Worm (Caenorhabditis elegans) whole organism, L4 larva: Measurements from ENCODE around the gene F42A6.1.
A peak's percentile ranks its signal among the peaks of the same experiment; 100 is the strongest.

ENCODE experiments used
- F37D6.2 ChIP-seq: sonication (generic microtip); optimal IDR thresholded peaks from 2 replicates; lab custom pipeline; 2016; ENCODE audit warnings: mild to moderate bottlenecking, missing genetic modification characterization, missing compliant biosample characterization
- F44E2.7 ChIP-seq: fragments of 200-800 bp; sonication (Bioruptor generic); IDR thresholded peaks from 2 replicates; pipeline ENCODE4 v2.1.2; 2022; ENCODE audit warnings: missing genetic modification characterization, missing compliant biosample characterization
- F49E8.2 ChIP-seq: sonication (generic microtip); optimal IDR thresholded peaks from 2 replicates; lab custom pipeline; 2016; ENCODE audit warnings: missing compliant biosample characterization, mild to moderate bottlenecking, missing genetic modification characterization, borderline replicate concordance
- T26A8.4 ChIP-seq: fragments of 200-800 bp; sonication (Bioruptor generic); IDR thresholded peaks from 2 replicates; pipeline ENCODE4 v1.3.6; 2022; ENCODE audit warnings: missing genetic modification characterization, missing compliant biosample characterization
- Y105C5A.15 ChIP-seq: fragments of 200-800 bp; sonication (Bioruptor generic); IDR thresholded peaks from 2 replicates; pipeline ENCODE4 v1.3.6; 2022; ENCODE audit warnings: missing genetic modification characterization, missing compliant biosample characterization
- Y5F2A.4 ChIP-seq: fragments of 200-800 bp; sonication (Bioruptor generic); optimal IDR thresholded peaks from 2 replicates; lab custom pipeline; 2018; ENCODE audit warnings: mild to moderate bottlenecking, missing genetic modification characterization, missing compliant biosample characterization
- ZK546.5 ChIP-seq, 2 experiments: sonication (generic microtip); optimal IDR thresholded peaks; 2 replicates each; lab custom pipeline; 2017; ENCODE audit warnings: missing biosample characterization in 2 of 2, missing genetic modification characterization in 2 of 2
- arid-1 ChIP-seq: fragments of 200-800 bp; sonication (Bioruptor generic); conservative IDR thresholded peaks from 2 replicates; pipeline ENCODE4 v1.3.6; 2022; ENCODE audit warnings: missing genetic modification reagents, missing genetic modification characterization, missing compliant biosample characterization
- ceh-20 ChIP-seq: fragments of 200-800 bp; sonication (Bioruptor generic); IDR thresholded peaks from 2 replicates; pipeline ENCODE4 v1.3.6; 2022; ENCODE audit warnings: missing genetic modification reagents, missing genetic modification characterization, missing compliant biosample characterization
- ceh-28 ChIP-seq: fragments of 150-350 bp; optimal IDR thresholded peaks from 2 replicates; lab custom pipeline; 2014; ENCODE audit warnings: missing biosample characterization, missing genetic modification reagents, missing genetic modification characterization
- daf-12 ChIP-seq: fragments of 150-350 bp; optimal IDR thresholded peaks from 2 replicates; lab custom pipeline; 2014; ENCODE audit warnings: missing biosample characterization, missing genetic modification reagents, missing genetic modification characterization
- daf-16 ChIP-seq, 3 experiments: sonication (generic microtip); optimal IDR thresholded peaks; 2 replicates each; lab custom pipeline; 2016 to 2017; ENCODE audit warnings: missing genetic modification characterization in 3 of 3, missing genetic modification reagents in 3 of 3, mild to moderate bottlenecking in 2 of 3, missing compliant biosample characterization in 2 of 3, missing biosample characterization in 1 of 3, moderate library complexity in 1 of 3
- daf-8 ChIP-seq: fragments of 200-800 bp; sonication (Bioruptor generic); IDR thresholded peaks from 2 replicates; pipeline ENCODE4 v1.3.6; 2022; ENCODE audit warnings: missing genetic modification characterization, missing compliant biosample characterization
- duxl-1 ChIP-seq: sonication (generic microtip); optimal IDR thresholded peaks from 2 replicates; lab custom pipeline; 2016; ENCODE audit warnings: mild to moderate bottlenecking, missing genetic modification characterization, moderate library complexity, missing compliant biosample characterization; ENCODE audit not compliant: poor library complexity
- dve-1 ChIP-seq: sonication (generic microtip); optimal IDR thresholded peaks from 2 replicates; lab custom pipeline; 2017; ENCODE audit warnings: antibody characterized with exemption, mild to moderate bottlenecking, missing genetic modification characterization, missing compliant biosample characterization; ENCODE audit not compliant: insufficient read depth
- egl-43 ChIP-seq: fragments of 200-800 bp; sonication (Bioruptor generic); IDR thresholded peaks from 2 replicates; pipeline ENCODE4 v1.3.6; 2022; ENCODE audit warnings: missing genetic modification reagents, missing genetic modification characterization, missing compliant biosample characterization
- fkh-10 ChIP-seq: fragments of 150-350 bp; optimal IDR thresholded peaks from 2 replicates; lab custom pipeline; 2014; ENCODE audit warnings: missing biosample characterization, missing genetic modification reagents, missing genetic modification characterization
- gei-8 ChIP-seq: fragments of 200-800 bp; sonication (Bioruptor generic); optimal IDR thresholded peaks from 2 replicates; lab custom pipeline; 2018; ENCODE audit warnings: mild to moderate bottlenecking, missing genetic modification characterization, missing compliant biosample characterization
- hlh-11 ChIP-seq: fragments of 200-800 bp; sonication (Bioruptor generic); optimal IDR thresholded peaks from 2 replicates; lab custom pipeline; 2018; ENCODE audit warnings: mild to moderate bottlenecking, missing genetic modification characterization, missing compliant biosample characterization
- hmg-1.1 ChIP-seq: fragments of 200-800 bp; sonication (Bioruptor generic); IDR thresholded peaks from 2 replicates; pipeline ENCODE4 v1.3.6; 2022; ENCODE audit warnings: missing genetic modification reagents, missing genetic modification characterization, missing compliant biosample characterization
- lin-13 ChIP-seq: fragments of 150-350 bp; optimal IDR thresholded peaks from 2 replicates; lab custom pipeline; 2014; ENCODE audit warnings: missing biosample characterization, missing genetic modification reagents, missing genetic modification characterization
- lin-15B ChIP-seq: fragments of 150-350 bp; sonication (generic microtip); optimal IDR thresholded peaks from 3 replicates; lab custom pipeline; 2014; ENCODE audit warnings: missing biosample characterization, missing genetic modification characterization
- lin-29 ChIP-seq: fragments of 200-800 bp; sonication (Bioruptor generic); IDR thresholded peaks from 2 replicates; pipeline ENCODE4 v1.3.6; 2022; ENCODE audit warnings: missing genetic modification reagents, missing genetic modification characterization, missing compliant biosample characterization
- lin-38 ChIP-seq: fragments of 200-800 bp; sonication (Bioruptor generic); IDR thresholded peaks from 2 replicates; pipeline ENCODE4 v1.3.6; 2022; ENCODE audit warnings: missing genetic modification reagents, missing genetic modification characterization, missing compliant biosample characterization
- madf-9 ChIP-seq: fragments of 200-800 bp; sonication (Bioruptor generic); conservative IDR thresholded peaks from 2 replicates; pipeline ENCODE4 v1.3.6; 2022; ENCODE audit warnings: missing genetic modification reagents, missing genetic modification characterization, missing compliant biosample characterization
- mdl-1 ChIP-seq, 2 experiments: fragments of 150-350 bp in 1 of 2; sonication (generic microtip) in 1 of 2; optimal IDR thresholded peaks; 2 replicates each; lab custom pipeline; 2014 to 2017; ENCODE audit warnings: missing biosample characterization in 2 of 2, missing genetic modification characterization in 2 of 2
- mes-2 ChIP-seq: sonication (generic microtip); optimal IDR thresholded peaks from 2 replicates; lab custom pipeline; 2016; ENCODE audit warnings: missing genotype, mild to moderate bottlenecking, missing genetic modification characterization, missing compliant biosample characterization; ENCODE audit not compliant: poor library complexity, severe bottlenecking
- mxl-3 ChIP-seq: fragments of 200-800 bp; sonication (Bioruptor generic); optimal IDR thresholded peaks from 2 replicates; lab custom pipeline; 2018; ENCODE audit warnings: mild to moderate bottlenecking, missing genetic modification characterization, missing compliant biosample characterization
- nhr-11 ChIP-seq: fragments of 150-350 bp; optimal IDR thresholded peaks from 2 replicates; lab custom pipeline; 2014; ENCODE audit warnings: missing biosample characterization, missing genetic modification characterization
- nhr-237 ChIP-seq: sonication (generic microtip); optimal IDR thresholded peaks from 2 replicates; lab custom pipeline; 2017; ENCODE audit warnings: missing biosample characterization, missing genetic modification characterization
- nhr-28 ChIP-seq: fragments of 150-350 bp; optimal IDR thresholded peaks from 2 replicates; lab custom pipeline; 2014; ENCODE audit warnings: missing biosample characterization, missing genetic modification characterization
- nhr-42 ChIP-seq: fragments of 200-800 bp; sonication (Bioruptor generic); IDR thresholded peaks from 2 replicates; pipeline ENCODE4 v1.3.6; 2022; ENCODE audit warnings: missing genetic modification characterization, missing compliant biosample characterization
- nhr-48 ChIP-seq: sonication (generic microtip); optimal IDR thresholded peaks from 2 replicates; lab custom pipeline; 2016; ENCODE audit warnings: mild to moderate bottlenecking, missing genetic modification characterization, missing compliant biosample characterization
- nhr-6 ChIP-seq: fragments of 150-350 bp; optimal IDR thresholded peaks from 2 replicates; lab custom pipeline; 2014; ENCODE audit warnings: missing biosample characterization, missing genetic modification characterization
- nhr-77 ChIP-seq: fragments of 150-350 bp; optimal IDR thresholded peaks from 2 replicates; lab custom pipeline; 2014; ENCODE audit warnings: missing biosample characterization, missing genetic modification characterization
- pqm-1 ChIP-seq: sonication (generic microtip); optimal IDR thresholded peaks from 2 replicates; lab custom pipeline; 2017; ENCODE audit warnings: missing biosample characterization, missing genetic modification characterization
- rbr-2 ChIP-seq: sonication (generic microtip); optimal IDR thresholded peaks from 2 replicates; lab custom pipeline; 2016; ENCODE audit warnings: missing genotype, missing genetic modification characterization, missing compliant biosample characterization
- sdz-12 ChIP-seq: fragments of 200-800 bp; sonication (Bioruptor generic); optimal IDR thresholded peaks from 2 replicates; lab custom pipeline; 2018; ENCODE audit warnings: mild to moderate bottlenecking, missing genetic modification characterization, missing compliant biosample characterization
- skn-1 ChIP-seq: fragments of 150-350 bp; optimal IDR thresholded peaks from 2 replicates; lab custom pipeline; 2014; ENCODE audit warnings: missing biosample characterization, missing genetic modification characterization
- snpc-1.2 ChIP-seq: fragments of 200-800 bp; sonication (Bioruptor generic); IDR thresholded peaks from 2 replicates; pipeline ENCODE4 v1.3.6; 2022; ENCODE audit warnings: missing genetic modification reagents, missing genetic modification characterization, missing compliant biosample characterization
- snpc-4 ChIP-seq: fragments of 150-350 bp; optimal IDR thresholded peaks from 2 replicates; lab custom pipeline; 2014; ENCODE audit warnings: missing biosample characterization, missing genetic modification characterization
- tra-1 ChIP-seq: fragments of 200-800 bp; sonication (Bioruptor generic); IDR thresholded peaks from 2 replicates; pipeline ENCODE4 v1.3.6; 2022; ENCODE audit warnings: missing genetic modification reagents, missing genetic modification characterization, missing compliant biosample characterization
- unc-62 ChIP-seq, 3 experiments: fragments of 150-350 bp in 1 of 3; sonication (generic microtip); optimal IDR thresholded peaks in 2 of 3; peaks in 1 of 3; 1 replicate in 1 of 3; 2 replicates in 2 of 3; lab custom pipeline; 2014 to 2017; ENCODE audit warnings: missing biosample characterization in 3 of 3, missing genetic modification characterization in 3 of 3, missing genetic modification reagents in 3 of 3, missing genotype in 1 of 3
- vab-7 ChIP-seq: fragments of 200-800 bp; sonication (Bioruptor generic); IDR thresholded peaks from 2 replicates; pipeline ENCODE4 v1.3.6; 2022; ENCODE audit warnings: missing genetic modification reagents, missing genetic modification characterization, missing compliant biosample characterization
- zag-1 ChIP-seq: fragments of 150-350 bp; optimal IDR thresholded peaks from 2 replicates; lab custom pipeline; 2014; ENCODE audit warnings: missing biosample characterization, missing genetic modification characterization
- zfp-2 ChIP-seq: sonication (generic microtip); optimal IDR thresholded peaks from 2 replicates; lab custom pipeline; 2016; ENCODE audit warnings: mild to moderate bottlenecking, missing genetic modification characterization, missing compliant biosample characterization
- zfp-3 ChIP-seq: fragments of 200-800 bp; sonication (Bioruptor generic); conservative IDR thresholded peaks from 2 replicates; pipeline ENCODE4 v1.3.6; 2022; ENCODE audit warnings: missing genetic modification reagents, missing genetic modification characterization, missing compliant biosample characterization
- zip-2 ChIP-seq: fragments of 150-350 bp; optimal IDR thresholded peaks from 2 replicates; lab custom pipeline; 2014; ENCODE audit warnings: missing biosample characterization, missing genetic modification characterization
- ztf-7 ChIP-seq: fragments of 150-350 bp; optimal IDR thresholded peaks from 2 replicates; lab custom pipeline; 2014; ENCODE audit warnings: missing biosample characterization, missing genetic modification characterization

The F42A6.1 gene

ce11 chrIV:3338176-3338575, 16.7 kb upstream of the F42A6.1 start (continued):
- TF ChIP-seq zfp-2: no peak
- no peak for TF ChIP-seq zip-2
- TF ChIP-seq nhr-11 (tag; lab: Kevin White, UChicago): no peak
- no peak for TF ChIP-seq unc-62 (GFP tag; optimal IDR thresholded peaks at IDR 0.05 in 1 of 2; lab: Kevin White, UChicago)
- no peak for TF ChIP-seq unc-62 (tag; optimal IDR thresholded peaks at IDR 0.05; lab: Kevin White, UChicago)
- no peak for TF ChIP-seq daf-8 (GFP tag; lab: Robert Waterston, UW)

DNA sequence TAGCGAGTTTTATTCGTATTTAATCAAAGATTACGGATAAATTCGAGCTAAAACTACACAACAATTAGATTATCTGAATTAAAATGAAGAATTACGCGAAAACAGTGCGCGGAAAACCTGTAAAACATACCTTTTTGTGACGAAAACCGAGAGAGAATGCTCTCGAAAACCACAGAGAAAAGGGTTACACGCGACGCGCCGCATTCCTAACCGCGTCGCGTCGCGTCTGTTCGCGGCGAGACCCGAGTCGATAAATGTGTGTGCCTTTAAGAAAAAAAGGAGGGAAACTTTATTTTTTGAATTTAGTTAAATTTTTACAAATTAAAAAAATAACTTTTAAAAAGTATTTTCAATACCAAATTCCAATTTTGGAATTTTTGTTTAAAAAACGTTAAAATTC, 16.2 kb upstream of the F42A6.1 start, which contains the start of gene hrpa-1:
Gene hrpa-1, minus strand, starts transcription at position 192 of the 400 bp plus-strand sequence.
- TF ChIP-seq fkh-10 (GFP tag; lab: Kevin White, UChicago) (peak; percentile 63), Y5F2A.4 (GFP tag; lab: Kevin White, UChicago) (no peak), nhr-237 (tag; lab: Kevin White, UChicago) (no peak), lin-13 (GFP tag; lab: Kevin White, UChicago) (peak; percentile 83), Y105C5A.15 (GFP tag; lab: Robert Waterston, UW) (no peak), zip-2 (peak; percentile 67), mdl-1 (tag; optimal IDR thresholded peaks at IDR 0.05; lab: Kevin White, UChicago) (peak in 1 of 2 experiments; percentile 64), T26A8.4 (GFP tag; lab: Robert Waterston, UW) (peak; percentile 24), sdz-12 (no peak), duxl-1 (tag; lab: Kevin White, UChicago) (peak; percentile 20), F37D6.2 (tag; lab: Kevin White, UChicago) (peak; percentile 60), mxl-3 (GFP tag; lab: Kevin White, UChicago) (no peak), nhr-48 (tag; lab: Kevin White, UChicago) (no peak), daf-16 (GFP tag; optimal IDR thresholded peaks at IDR 0.05; lab: Kevin White, UChicago) (peak in 1 of 2 experiments; percentile 14), daf-16 (tag; optimal IDR thresholded peaks at IDR 0.05; lab: Kevin White, UChicago) (peak; percentile 50), snpc-1.2 (GFP tag; lab: Robert Waterston, UW) (no peak), snpc-4 (tag; lab: Kevin White, UChicago) (peak; percentile 39), nhr-28 (peak; percentile 45), dve-1 (peak; percentile 85), nhr-42 (GFP tag; lab: Robert Waterston, UW) (no peak), F49E8.2 (tag; lab: Kevin White, UChicago) (no peak), pqm-1 (tag; lab: Kevin White, UChicago) (no peak), ceh-28 (tag; lab: Kevin White, UChicago) (no peak), ZK546.5 (tag; optimal IDR thresholded peaks at IDR 0.05; lab: Kevin White, UChicago) (peak in 1 of 2 experiments; percentile 39), ztf-7 (tag; lab: Kevin White, UChicago) (no peak), madf-9 (GFP tag; lab: Robert Waterston, UW) (peak; percentile 95), ceh-20 (peak; percentile 66; the same call in 1 of the 2 replicates), daf-12 (no peak), vab-7 (GFP tag; lab: Robert Waterston, UW) (0 out of 2 replicates have a peak, but pooled peaks have one; percentile 8), arid-1 (GFP tag; lab: Robert Waterston, UW) (peak; percentile 65), hmg-1.1 (GFP tag; lab: Robert Waterston, UW) (peak; percentile 71), nhr-77 (tag; lab: Kevin White, UChicago) (peak; percentile 17), rbr-2 (tag; lab: Kevin White, UChicago) (peak; percentile 76), lin-15B (no peak), egl-43 (no peak), hlh-11 (tag; lab: Kevin White, UChicago) (peak; percentile 63), lin-38 (GFP tag; lab: Robert Waterston, UW) (peak; percentile 83), lin-29 (no peak), skn-1 (no peak), F44E2.7 (GFP tag; lab: Robert Waterston, UW) (no peak), mes-2 (tag; lab: Kevin White, UChicago) (peak; percentile 88), nhr-6 (peak; percentile 45), zag-1 (tag; lab: Kevin White, UChicago) (no peak), zfp-3 (peak; percentile 65; the same call in 1 of the 2 replicates), gei-8 (GFP tag; lab: Kevin White, UChicago) (no peak), tra-1 (GFP tag; lab: Robert Waterston, UW) (no peak)
